Worm (Caenorhabditis elegans) whole organism, midembryonic: ENCODE data around the gene nspa-9.

ENCODE experiments used
- T22C8.4 ChIP-seq: fragments of 200-800 bp; sonication (Bioruptor generic); IDR thresholded peaks from 2 replicates; pipeline ENCODE4 v1.3.6; 2022; ENCODE audit warnings: missing genetic modification characterization, missing compliant biosample characterization
- cog-1 ChIP-seq: sonication (generic microtip); optimal IDR thresholded peaks from 2 replicates; lab custom pipeline; 2016; ENCODE audit warnings: missing genetic modification characterization, missing compliant biosample characterization
- flt-1 ChIP-seq: fragments of 200-800 bp; sonication (Bioruptor generic); IDR thresholded peaks from 2 replicates; pipeline ENCODE4 v1.3.6; 2022; ENCODE audit warnings: missing genetic modification characterization, missing compliant biosample characterization
- klf-2 ChIP-seq: fragments of 200-800 bp; sonication (Bioruptor generic); conservative IDR thresholded peaks from 2 replicates; pipeline ENCODE4 v1.3.6; 2022; ENCODE audit warnings: missing genetic modification reagents, missing genetic modification characterization, missing compliant biosample characterization
- med-1 ChIP-seq: sonication (generic microtip); optimal IDR thresholded peaks from 2 replicates; lab custom pipeline; 2017; ENCODE audit warnings: missing genetic modification characterization, mild to moderate bottlenecking, missing compliant biosample characterization, antibody characterized with exemption, missing genetic modification reagents; ENCODE audit not compliant: insufficient read depth
- ref-1 ChIP-seq: fragments of 200-800 bp; sonication (Bioruptor generic); conservative IDR thresholded peaks from 2 replicates; pipeline ENCODE4 v1.3.6; 2022; ENCODE audit warnings: missing genetic modification reagents, missing genetic modification characterization, missing compliant biosample characterization
- tab-1 ChIP-seq: fragments of 200-800 bp; sonication (Bioruptor generic); IDR thresholded peaks from 2 replicates; pipeline ENCODE4 v1.3.6; 2022; ENCODE audit warnings: missing genetic modification characterization, missing compliant biosample characterization
- ztf-23 ChIP-seq: fragments of 200-800 bp; sonication (Bioruptor generic); IDR thresholded peaks from 2 replicates; pipeline ENCODE4 v1.3.6; 2022; ENCODE audit warnings: missing genetic modification reagents, missing genetic modification characterization, missing compliant biosample characterization
- ztf-29 ChIP-seq: fragments of 200-800 bp; sonication (Bioruptor generic); IDR thresholded peaks from 2 replicates; pipeline ENCODE4 v1.3.6; 2022; ENCODE audit warnings: missing genetic modification reagents, missing genetic modification characterization, missing compliant biosample characterization

Gene nspa-9

DNA sequence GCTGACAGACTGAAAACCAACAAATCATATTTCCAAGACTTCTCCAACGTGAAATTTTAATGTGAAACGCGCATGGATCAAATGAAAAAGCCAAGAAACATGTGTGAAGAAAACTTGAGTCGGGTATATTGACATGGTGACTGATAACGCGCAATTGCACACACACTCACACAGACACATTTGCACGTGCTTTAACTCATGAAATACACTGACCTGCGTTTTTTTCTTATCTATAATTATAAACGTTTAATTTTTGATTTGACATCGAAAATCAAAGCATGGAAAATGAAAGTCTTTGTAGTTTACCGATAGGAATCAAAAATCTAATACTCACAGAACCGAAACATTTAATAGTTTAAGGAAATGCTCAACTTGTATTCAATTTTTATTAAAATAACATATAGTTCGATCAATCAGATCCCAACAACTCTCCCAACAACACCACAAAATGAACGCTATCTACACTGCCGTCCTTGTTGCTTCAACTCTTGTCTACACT, at the start of gene nspa-9:
Gene nspa-9 (plus strand): TSS at position 449 of the 499 bp plus-strand sequence.
- TF ChIP-seq med-1 (no peak), flt-1 (no peak), cog-1 (tag; lab: Kevin White, UChicago) (no peak), ref-1 (no peak), ztf-23 (GFP tag; lab: Robert Waterston, UW) (no peak), ztf-29 (GFP tag; lab: Robert Waterston, UW) (no peak), tab-1 (no peak), T22C8.4 (GFP tag; lab: Robert Waterston, UW) (no peak), klf-2 (GFP tag; lab: Robert Waterston, UW) (no peak)

DNA sequence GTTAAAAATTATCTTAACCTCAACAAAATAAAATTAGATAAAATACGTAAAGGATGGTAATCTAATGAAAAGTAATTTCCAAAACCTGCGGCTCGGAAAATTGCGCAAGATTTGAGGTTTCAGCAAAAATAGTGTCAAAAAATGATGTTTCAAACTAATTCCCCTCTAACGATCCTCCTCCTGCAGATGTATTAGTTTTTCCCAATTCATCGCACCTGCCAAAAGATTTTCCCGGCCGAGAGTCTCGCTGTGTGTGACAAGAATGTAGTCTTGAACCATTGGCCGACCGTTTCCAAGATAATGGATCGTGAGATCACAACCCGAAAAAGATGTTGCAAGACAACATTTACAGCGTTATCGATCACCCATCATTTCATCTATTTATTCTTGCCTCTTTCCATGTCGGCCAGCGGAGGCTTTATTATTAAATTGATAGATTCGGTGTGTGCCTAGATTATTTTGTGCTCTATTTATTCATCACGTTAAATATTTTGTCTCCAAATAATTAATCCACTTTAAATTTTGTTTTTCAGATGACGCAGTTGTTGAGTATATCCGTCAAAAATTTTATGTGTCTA, 48.7 kb upstream of the nspa-9 start, which contains the start of the genes C44C10.10 and C44C10.5:
Gene C44C10.10 (plus strand): TSS at position 301 of the 578 bp plus-strand sequence.
Gene C44C10.5 (plus strand): TSS at position 528 of the 578 bp plus-strand sequence.
- TF ChIP-seq klf-2 (GFP tag; lab: Robert Waterston, UW) (no peak), tab-1 (no peak), ztf-23 (GFP tag; lab: Robert Waterston, UW) (no peak), cog-1 (tag; lab: Kevin White, UChicago) (no peak), med-1 (no peak), ztf-29 (GFP tag; lab: Robert Waterston, UW) (no peak), T22C8.4 (GFP tag; lab: Robert Waterston, UW) (no peak), ref-1 (no peak), flt-1 (no peak)

DNA sequence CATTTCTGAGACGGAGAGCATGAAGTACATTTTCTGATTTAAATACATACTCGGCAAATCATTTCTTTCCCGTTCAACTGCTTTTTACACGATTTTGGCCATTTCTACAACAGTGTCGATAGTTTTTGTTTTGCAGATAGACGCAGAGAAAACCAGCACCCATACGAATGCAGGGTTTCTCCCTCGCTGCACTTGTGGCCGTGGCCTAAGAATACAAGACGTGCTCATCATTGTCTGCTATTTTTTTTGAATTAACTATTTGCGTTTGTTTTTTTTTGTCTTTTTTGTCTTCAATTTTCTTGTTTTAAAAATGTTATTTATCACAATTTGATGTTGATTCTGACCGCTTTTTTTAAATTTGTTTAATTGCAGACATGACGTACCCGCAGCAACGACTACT, 45.8 kb upstream of the nspa-9 start, which contains the start of gene smcl-1:
Gene smcl-1 (plus strand): TSS at position 373 of the 400 bp plus-strand sequence.
- no peak for TF ChIP-seq ztf-29 (GFP tag; lab: Robert Waterston, UW)
- peak; percentile 16 for TF ChIP-seq cog-1 (tag; lab: Kevin White, UChicago)

DNA sequence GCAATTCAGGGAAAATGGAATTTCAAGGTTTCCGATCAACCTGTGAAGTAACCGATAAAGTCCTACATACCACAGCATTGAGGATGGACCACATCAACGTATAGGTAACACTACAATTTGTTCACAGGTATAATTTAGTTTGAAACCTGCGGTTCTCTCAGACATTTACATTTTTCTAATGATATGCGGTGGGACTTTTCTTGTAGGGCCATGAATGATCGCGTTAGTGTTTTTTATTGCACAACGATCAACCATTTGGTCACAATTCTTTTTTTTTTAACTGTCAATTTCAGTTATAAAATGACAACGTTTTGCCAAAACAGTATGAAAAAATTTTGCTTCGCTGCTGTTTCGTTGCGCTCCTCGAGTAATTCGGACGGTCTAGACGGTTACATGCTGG, 42.2 kb upstream of the nspa-9 start, which contains the start of gene C44C10.12:
Gene C44C10.12 (plus strand): TSS at position 301 of the 400 bp plus-strand sequence.
- TF ChIP-seq flt-1: no peak
- TF ChIP-seq cog-1 (tag; lab: Kevin White, UChicago): no peak
- TF ChIP-seq ztf-29 (GFP tag; lab: Robert Waterston, UW): no peak
- TF ChIP-seq med-1: no peak
- TF ChIP-seq T22C8.4 (GFP tag; lab: Robert Waterston, UW): no peak
- no peak for TF ChIP-seq ztf-23 (GFP tag; lab: Robert Waterston, UW)
- no peak for TF ChIP-seq klf-2 (GFP tag; lab: Robert Waterston, UW)

DNA sequence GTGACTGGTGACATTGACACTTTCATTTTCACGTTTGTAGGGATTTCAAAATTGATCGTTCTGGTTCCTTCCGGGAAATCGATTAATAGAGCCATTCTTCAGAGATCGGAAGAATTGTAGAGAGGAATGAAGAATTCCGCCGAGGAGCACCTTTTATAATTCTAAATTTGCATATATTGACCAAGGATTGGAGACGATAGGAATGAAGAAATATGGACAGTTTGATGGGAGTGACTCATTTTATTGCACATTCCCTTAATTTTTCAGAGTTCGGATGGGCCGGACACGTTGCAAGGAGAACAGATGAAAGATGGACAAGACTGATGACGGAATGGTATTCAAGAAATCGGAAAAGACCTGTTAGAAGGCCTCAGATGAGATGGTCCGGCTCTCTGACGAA, 38.6 kb upstream of the nspa-9 start, which contains the start of gene C44C10.15:
Gene C44C10.15 (minus strand): TSS at position 101 of the 400 bp plus-strand sequence.
- TF ChIP-seq flt-1 (no peak), med-1 (no peak), ztf-29 (GFP tag; lab: Robert Waterston, UW) (no peak), ztf-23 (GFP tag; lab: Robert Waterston, UW) (no peak), cog-1 (tag; lab: Kevin White, UChicago) (no peak), tab-1 (no peak), T22C8.4 (GFP tag; lab: Robert Waterston, UW) (no peak), ref-1 (no peak), klf-2 (GFP tag; lab: Robert Waterston, UW) (no peak)

DNA sequence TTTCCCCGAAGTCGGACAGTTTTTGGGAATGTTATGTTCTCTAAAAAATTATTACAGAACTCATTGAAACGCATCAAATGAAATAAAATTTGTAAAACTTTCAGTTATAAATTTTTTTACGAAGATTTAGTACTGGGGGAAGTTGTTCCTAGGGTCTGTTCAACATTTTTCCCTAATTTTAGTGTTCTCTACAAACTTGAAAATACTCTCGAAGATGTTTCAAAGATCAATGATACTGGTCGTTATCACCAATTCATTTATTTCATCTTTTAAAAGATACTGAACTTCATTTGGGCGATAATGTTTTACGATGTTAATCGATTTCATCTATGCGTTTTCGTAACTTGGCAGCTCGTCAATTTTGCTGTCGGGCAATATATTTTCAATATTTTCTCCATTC, 36.6 kb upstream of the nspa-9 start, which contains the start of gene C44C10.3:
Gene C44C10.3 (plus strand): TSS at position 301 of the 400 bp plus-strand sequence.
- no peak for TF ChIP-seq med-1
- no peak for TF ChIP-seq ref-1
- no peak for TF ChIP-seq klf-2 (GFP tag; lab: Robert Waterston, UW)
- TF ChIP-seq tab-1: no peak
- TF ChIP-seq ztf-29 (GFP tag; lab: Robert Waterston, UW): no peak
- TF ChIP-seq ztf-23 (GFP tag; lab: Robert Waterston, UW): no peak
- no peak for TF ChIP-seq flt-1
- no peak for TF ChIP-seq cog-1 (tag; lab: Kevin White, UChicago)
- no peak for TF ChIP-seq T22C8.4 (GFP tag; lab: Robert Waterston, UW)

DNA sequence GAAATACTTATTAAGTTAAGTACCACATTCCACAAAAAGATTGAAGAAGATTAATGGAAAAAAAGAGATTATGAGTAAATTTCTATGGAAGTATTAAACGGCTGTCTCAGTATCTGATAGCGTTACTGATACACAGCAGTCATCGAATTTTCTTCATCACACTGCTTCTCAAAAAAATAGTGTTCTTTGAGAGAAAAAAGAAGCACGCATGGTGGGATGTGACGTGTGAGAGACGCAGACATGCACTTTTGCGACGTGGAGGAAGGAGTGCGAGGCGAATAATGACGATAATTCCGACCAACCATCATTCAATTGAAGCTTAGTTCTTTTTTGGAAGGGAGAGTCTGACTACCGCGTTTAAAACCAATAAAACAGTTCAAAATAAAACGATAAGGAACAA, 28.6 kb upstream of the nspa-9 start, which contains the start of gene C44C10.11:
Gene C44C10.11 (minus strand): TSS at position 115 of the 400 bp plus-strand sequence.
- no peak for TF ChIP-seq T22C8.4 (GFP tag; lab: Robert Waterston, UW)
- no peak for TF ChIP-seq ztf-23 (GFP tag; lab: Robert Waterston, UW)

DNA sequence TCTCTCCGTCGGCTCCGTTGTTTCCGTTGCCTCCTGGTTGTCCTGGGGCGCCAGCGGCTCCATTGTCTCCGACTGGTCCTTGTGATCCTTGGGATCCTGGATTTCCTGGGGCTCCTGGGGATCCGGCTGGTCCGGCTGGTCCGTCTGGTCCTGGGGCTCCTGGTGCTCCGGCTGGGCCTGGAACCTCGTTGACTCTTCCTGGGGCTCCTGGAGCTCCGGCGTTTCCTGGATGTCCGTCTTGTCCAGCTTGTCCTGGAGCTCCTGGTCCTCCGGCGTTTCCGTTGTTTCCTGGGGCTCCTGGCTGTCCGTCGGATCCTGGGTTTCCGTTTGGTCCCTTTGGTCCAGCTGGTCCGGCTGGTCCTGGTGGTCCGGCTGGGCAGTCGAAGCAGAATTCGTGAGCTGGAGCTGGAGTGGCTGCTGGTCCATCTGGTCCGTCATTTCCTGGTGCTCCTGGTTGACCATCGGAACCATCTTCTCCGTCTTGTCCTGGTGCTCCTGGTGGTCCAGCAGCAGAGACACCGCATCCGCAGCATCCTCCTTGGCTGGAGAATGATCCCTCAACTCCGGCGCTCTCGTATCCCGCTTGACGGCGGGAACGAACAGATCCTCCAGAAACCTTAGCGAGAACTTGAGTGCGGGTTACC, 27.3 kb upstream of the nspa-9 start:
- TF ChIP-seq klf-2 (GFP tag; lab: Robert Waterston, UW) (no peak), flt-1 (no peak), ztf-29 (GFP tag; lab: Robert Waterston, UW) (no peak), T22C8.4 (GFP tag; lab: Robert Waterston, UW) (no peak), ref-1 (no peak), tab-1 (no peak), cog-1 (tag; lab: Kevin White, UChicago) (no peak), ztf-23 (GFP tag; lab: Robert Waterston, UW) (no peak), med-1 (no peak)

DNA sequence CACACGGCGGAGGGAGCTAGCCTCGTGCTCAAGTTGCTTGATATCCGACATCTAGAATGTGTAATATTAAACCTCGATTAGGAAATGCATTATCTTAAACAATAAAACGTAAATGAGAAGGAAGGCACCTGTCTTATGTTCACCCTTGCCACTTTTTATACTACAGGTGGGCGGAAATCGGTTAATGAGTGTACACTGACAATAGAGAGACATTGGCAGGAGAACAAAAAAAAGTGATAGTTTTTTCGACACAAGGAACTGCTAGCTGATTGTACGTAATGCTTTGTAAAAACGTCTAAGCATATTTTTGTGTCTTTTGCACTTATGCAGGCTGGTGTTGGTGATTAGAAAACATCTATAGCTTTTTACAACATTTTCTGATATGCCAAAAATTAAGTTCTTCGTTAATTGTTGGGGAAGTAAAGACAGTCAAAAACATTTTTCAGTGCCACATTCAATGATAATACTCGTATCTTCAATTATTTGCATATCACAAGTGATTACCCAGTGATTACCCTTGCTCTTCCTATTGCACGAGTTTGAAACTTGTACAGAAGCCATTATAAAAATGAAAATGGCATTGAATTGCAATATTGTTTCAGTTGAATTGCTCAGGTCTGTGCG, 26.5 kb upstream of the nspa-9 start, which contains the start of gene col-180:
Gene col-180 (minus strand): TSS at position 51 of the 624 bp plus-strand sequence.
- TF ChIP-seq cog-1 (tag; lab: Kevin White, UChicago): no peak
- TF ChIP-seq tab-1: no peak
- no peak for TF ChIP-seq ztf-29 (GFP tag; lab: Robert Waterston, UW)
- no peak for TF ChIP-seq med-1
- TF ChIP-seq T22C8.4 (GFP tag; lab: Robert Waterston, UW): no peak
- no peak for TF ChIP-seq ztf-23 (GFP tag; lab: Robert Waterston, UW)
- no peak for TF ChIP-seq flt-1
- no peak for TF ChIP-seq ref-1
